Fruit fly (Drosophila melanogaster) whole organism, pupa: ENCODE data around the gene MtnF.
A peak's percentile ranks its signal among the peaks of the same experiment; 100 is the strongest.

Experiments used
- CG10348 ChIP-seq: fragments of 200-800 bp; sonication (Bioruptor generic); IDR thresholded peaks from 2 replicates; pipeline ENCODE4 v1.3.6; 2022; ENCODE audit warnings: missing biosample characterization, missing genetic modification characterization
- CG12605 ChIP-seq: fragments of 200-800 bp; sonication (Bioruptor generic); IDR thresholded peaks from 2 replicates; pipeline ENCODE4 v1.3.6; 2022; ENCODE audit warnings: missing biosample characterization, missing genetic modification characterization
- CG13204 ChIP-seq: fragments of 200-800 bp; sonication (Bioruptor generic); optimal IDR thresholded peaks from 2 replicates; lab custom pipeline; 2018; ENCODE audit warnings: missing biosample characterization, mild to moderate bottlenecking, missing genetic modification characterization, moderate library complexity
- CG14655 ChIP-seq: fragments of 200-800 bp; sonication (Bioruptor generic); optimal IDR thresholded peaks from 3 replicates; lab custom pipeline; 2017; ENCODE audit warnings: mild to moderate bottlenecking, missing biosample characterization, missing genetic modification reagents, missing genetic modification characterization
- CG15710 ChIP-seq: fragments of 200-800 bp; sonication (Bioruptor generic); optimal IDR thresholded peaks from 2 replicates; lab custom pipeline; 2018; ENCODE audit warnings: missing biosample characterization, mild to moderate bottlenecking, missing genetic modification characterization, moderate library complexity
- CG17806 ChIP-seq: fragments of 200-800 bp; sonication (Bioruptor generic); optimal IDR thresholded peaks from 2 replicates; lab custom pipeline; 2018; ENCODE audit warnings: missing biosample characterization, mild to moderate bottlenecking, missing genetic modification characterization, moderate library complexity
- CG32121 ChIP-seq: fragments of 200-800 bp; sonication (Bioruptor generic); IDR thresholded peaks from 2 replicates; pipeline ENCODE4 v1.3.6; 2022; ENCODE audit warnings: missing biosample characterization, missing genetic modification characterization
- CG34367 ChIP-seq: fragments of 200-800 bp; sonication (Bioruptor generic); optimal IDR thresholded peaks from 2 replicates; lab custom pipeline; 2018; ENCODE audit warnings: missing biosample characterization, mild to moderate bottlenecking, missing genetic modification characterization
- CG4496 ChIP-seq: fragments of 200-800 bp; sonication (Bioruptor generic); IDR thresholded peaks from 3 replicates; pipeline ENCODE4 v1.3.6; 2022; ENCODE audit warnings: missing biosample characterization, missing genetic modification characterization
- CG8159 ChIP-seq: fragments of 200-800 bp; sonication (Bioruptor generic); optimal IDR thresholded peaks from 3 replicates; lab custom pipeline; 2018; ENCODE audit warnings: missing biosample characterization, mild to moderate bottlenecking, missing genetic modification characterization, moderate library complexity
- CG8301 ChIP-seq: fragments of 200-800 bp; sonication (Bioruptor generic); optimal IDR thresholded peaks from 2 replicates; lab custom pipeline; 2018; ENCODE audit warnings: missing biosample characterization, mild to moderate bottlenecking, missing genetic modification characterization
- CG9948 ChIP-seq: fragments of 200-800 bp; sonication (Bioruptor generic); optimal IDR thresholded peaks from 2 replicates; lab custom pipeline; 2018; ENCODE audit warnings: missing biosample characterization, mild to moderate bottlenecking, missing genetic modification characterization, moderate library complexity
- D1 ChIP-seq: fragments of 200-800 bp; sonication (Bioruptor generic); optimal IDR thresholded peaks from 2 replicates; lab custom pipeline; 2018; ENCODE audit warnings: missing biosample characterization, mild to moderate bottlenecking, missing genetic modification characterization, moderate library complexity
- EcR ChIP-seq: fragments of 200-800 bp; sonication (Bioruptor generic); optimal IDR thresholded peaks from 3 replicates; lab custom pipeline; 2019; ENCODE audit warnings: missing biosample characterization, missing genetic modification characterization, mild to moderate bottlenecking, moderate library complexity, missing genetic modification reagents
- Ets98B ChIP-seq: fragments of 200-800 bp; sonication (Bioruptor generic); IDR thresholded peaks from 2 replicates; pipeline ENCODE4 v1.3.6; 2022; ENCODE audit warnings: missing biosample characterization, missing genetic modification characterization
- Pif1A ChIP-seq: fragments of 200-800 bp; sonication (Bioruptor generic); optimal IDR thresholded peaks from 3 replicates; lab custom pipeline; 2016; ENCODE audit warnings: missing biosample characterization, missing genetic modification characterization
- Pif1B ChIP-seq: fragments of 200-800 bp; sonication (Bioruptor generic); optimal IDR thresholded peaks from 3 replicates; lab custom pipeline; 2016; ENCODE audit warnings: missing biosample characterization, missing genetic modification characterization
- Snoo ChIP-seq: fragments of 200-800 bp; sonication (Bioruptor generic); optimal IDR thresholded peaks from 3 replicates; lab custom pipeline; 2017; ENCODE audit warnings: missing biosample characterization, mild to moderate bottlenecking, missing genetic modification characterization, inconsistent platforms
- fd96Ca ChIP-seq: fragments of 200-800 bp; sonication (Bioruptor generic); IDR thresholded peaks from 3 replicates; pipeline ENCODE4 v1.3.6; 2022; ENCODE audit warnings: missing biosample characterization, missing genetic modification characterization
- gl ChIP-seq: fragments of 200-800 bp; sonication (Bioruptor generic); optimal IDR thresholded peaks from 2 replicates; lab custom pipeline; 2018; ENCODE audit warnings: missing biosample characterization, mild to moderate bottlenecking, missing genetic modification characterization
- rn ChIP-seq: fragments of 200-800 bp; sonication (Bioruptor generic); IDR thresholded peaks from 2 replicates; pipeline ENCODE4 v1.3.6; 2022; ENCODE audit warnings: missing biosample characterization, missing genetic modification characterization

Gene MtnF

DNA sequence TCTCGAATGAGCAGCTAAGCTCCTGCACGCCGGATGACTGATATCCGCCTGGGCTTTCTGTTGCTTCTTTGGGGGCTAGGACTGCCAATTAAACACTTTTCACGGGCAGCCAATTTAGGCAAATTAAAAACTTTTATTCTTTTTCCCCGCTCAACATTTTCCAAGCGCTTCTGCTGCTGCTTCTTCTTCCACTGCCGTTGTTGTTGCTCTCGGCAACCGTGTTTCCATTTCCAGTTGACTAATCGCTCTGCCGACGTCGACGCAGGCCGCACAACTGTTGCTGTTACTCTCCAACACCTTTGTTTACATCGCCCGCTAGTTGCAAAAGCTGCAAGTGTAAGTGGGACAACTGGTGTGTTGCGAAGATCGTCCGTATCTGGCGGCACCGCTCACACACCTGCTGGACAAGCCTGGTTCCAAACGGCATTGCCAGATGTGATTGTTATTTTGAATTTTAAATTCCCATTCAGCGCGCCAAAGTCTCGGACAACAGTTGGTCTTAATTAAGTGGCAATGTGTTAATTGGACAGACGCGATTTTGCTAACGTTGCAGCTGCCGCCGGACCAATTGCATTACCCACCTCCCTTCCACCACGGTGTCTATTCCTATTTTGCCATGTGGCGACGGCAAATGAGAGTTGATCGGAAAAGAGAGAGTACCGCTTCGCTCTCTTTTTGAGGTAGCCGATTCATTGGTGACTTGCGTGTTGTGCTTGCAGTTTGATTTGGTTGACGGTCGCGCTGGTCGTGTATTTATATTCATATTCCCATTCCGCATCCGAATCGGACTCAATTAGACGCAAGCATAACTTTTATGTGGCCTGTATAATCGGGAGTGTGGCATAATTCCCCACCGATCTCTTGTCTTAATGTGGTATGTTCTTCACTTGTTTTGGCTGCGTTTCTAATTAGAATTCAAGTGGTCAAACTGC, 4.8 kb downstream of the MtnF start, which contains the start of gene Wsck:
TSS of gene Wsck (minus strand) at position 199 of the 932 bp plus-strand sequence.
- TF ChIP-seq EcR (GFP tag; lab: Kevin White, UChicago): peak; percentile 46
- TF ChIP-seq gl (tag; lab: Kevin White, UChicago): no peak
- TF ChIP-seq Snoo (tag; lab: Kevin White, UChicago): peak; percentile 17

- TF ChIP-seq CG4496: no peak
- no peak for TF ChIP-seq Snoo (tag; lab: Kevin White, UChicago)
- TF ChIP-seq Pif1B (GFP tag; lab: Kevin White, UChicago): no peak
- TF ChIP-seq Pif1A (GFP tag; lab: Kevin White, UChicago): no peak
- no peak for TF ChIP-seq gl (tag; lab: Kevin White, UChicago)
- TF ChIP-seq rn: no peak
- no peak for TF ChIP-seq CG8159 (tag; lab: Kevin White, UChicago)
- no peak for TF ChIP-seq CG12605 (GFP tag; lab: Robert Waterston, UW)
Observed at dm6 chr3R:24626667-24627066, 8.3 kb downstream of the MtnF start.

- no peak for TF ChIP-seq Pif1A (GFP tag; lab: Kevin White, UChicago)
- TF ChIP-seq CG9948 (tag; lab: Kevin White, UChicago): no peak
- TF ChIP-seq fd96Ca (GFP tag; lab: Robert Waterston, UW): peak; percentile 12; the same call in 1 of the 3 replicates
- no peak for TF ChIP-seq CG34367 (tag; lab: Kevin White, UChicago)
- TF ChIP-seq CG32121 (GFP tag; lab: Robert Waterston, UW): peak; percentile 29; the same call in 1 of the 2 replicates
- no peak for TF ChIP-seq Snoo (tag; lab: Kevin White, UChicago)
- TF ChIP-seq CG8301 (tag; lab: Kevin White, UChicago): peak; percentile 17
- no peak for TF ChIP-seq D1 (tag; lab: Kevin White, UChicago)
- no peak for TF ChIP-seq gl (tag; lab: Kevin White, UChicago)
- no peak for TF ChIP-seq Pif1B (GFP tag; lab: Kevin White, UChicago)
- peak; percentile 1 for TF ChIP-seq CG17806 (tag; lab: Kevin White, UChicago)
- TF ChIP-seq Ets98B (GFP tag; lab: Robert Waterston, UW): no peak; the same call in 1 of the 2 replicates
- no peak for TF ChIP-seq CG14655 (GFP tag; lab: Kevin White, UChicago)
- no peak for TF ChIP-seq rn
- TF ChIP-seq CG8159 (tag; lab: Kevin White, UChicago): peak; percentile 27
- no peak for TF ChIP-seq CG15710 (tag; lab: Kevin White, UChicago)
- TF ChIP-seq CG12605 (GFP tag; lab: Robert Waterston, UW): 0 out of 2 replicates have a peak, but pooled peaks have one; percentile 26
- peak; percentile 7 for TF ChIP-seq EcR (GFP tag; lab: Kevin White, UChicago)
- no peak for TF ChIP-seq CG10348 (GFP tag; lab: Robert Waterston, UW)
- no peak for TF ChIP-seq CG13204 (GFP tag; lab: Kevin White, UChicago)
- peak; percentile 47; the same call in 1 of the 3 replicates for TF ChIP-seq CG4496
Observed at dm6 chr3R:24626003-24626486, 8.9 kb downstream of the MtnF start.

dm6 chr3R:24625517-24625925, 9.4 kb downstream of the MtnF start, which contains the start of the genes Syx18 and atl:
TSS of gene Syx18 (minus strand) at chr3R:24625562.
TSS of gene atl (plus strand) at chr3R:24625671.
- TF ChIP-seq EcR (GFP tag; lab: Kevin White, UChicago) (peak; percentile 47), CG4496 (no peak), CG15710 (tag; lab: Kevin White, UChicago) (no peak)

- TF ChIP-seq CG4496 (no peak), CG15710 (tag; lab: Kevin White, UChicago) (no peak), D1 (tag; lab: Kevin White, UChicago) (no peak), Ets98B (GFP tag; lab: Robert Waterston, UW) (no peak), rn (no peak), Pif1B (GFP tag; lab: Kevin White, UChicago) (no peak), EcR (GFP tag; lab: Kevin White, UChicago) (no peak), CG12605 (GFP tag; lab: Robert Waterston, UW) (no peak), gl (tag; lab: Kevin White, UChicago) (no peak), Pif1A (GFP tag; lab: Kevin White, UChicago) (no peak), CG14655 (GFP tag; lab: Kevin White, UChicago) (no peak), CG13204 (GFP tag; lab: Kevin White, UChicago) (no peak), CG9948 (tag; lab: Kevin White, UChicago) (no peak), CG32121 (GFP tag; lab: Robert Waterston, UW) (no peak)
- TF ChIP-seq, all 21 proteins: peak for 0
Observed at dm6 chr3R:24620569-24620968, 14.4 kb downstream of the MtnF start.

- TF ChIP-seq CG14655 (GFP tag; lab: Kevin White, UChicago) (no peak), EcR (GFP tag; lab: Kevin White, UChicago) (no peak), gl (tag; lab: Kevin White, UChicago) (no peak), fd96Ca (GFP tag; lab: Robert Waterston, UW) (no peak), CG34367 (tag; lab: Kevin White, UChicago) (no peak), CG32121 (GFP tag; lab: Robert Waterston, UW) (no peak), CG17806 (tag; lab: Kevin White, UChicago) (no peak), CG10348 (GFP tag; lab: Robert Waterston, UW) (no peak)
Observed at dm6 chr3R:24614707-24615022, 20.3 kb downstream of the MtnF start.
